Fruit fly (Drosophila melanogaster) whole organism, adult: ENCODE measurements around the gene CG13373.

ENCODE experiments used
- CG11617 ChIP-seq: fragments of 200-800 bp; sonication (Bioruptor generic); optimal IDR thresholded peaks from 2 replicates; lab custom pipeline; 2017; ENCODE audit warnings: mild to moderate bottlenecking, missing biosample characterization, missing genetic modification reagents, missing genetic modification characterization
- CG12768 ChIP-seq: fragments of 200-800 bp; sonication (Bioruptor generic); optimal IDR thresholded peaks from 2 replicates; lab custom pipeline; 2017; ENCODE audit warnings: missing biosample characterization, missing genetic modification characterization, mild to moderate bottlenecking, moderate library complexity, missing genetic modification reagents
- CG1620 ChIP-seq: fragments of 200-800 bp; sonication (Bioruptor generic); optimal IDR thresholded peaks from 2 replicates; lab custom pipeline; 2016; ENCODE audit warnings: missing biosample characterization, missing genetic modification characterization
- CG33017 ChIP-seq: fragments of 200-800 bp; sonication (Bioruptor generic); optimal IDR thresholded peaks from 2 replicates; lab custom pipeline; 2018; ENCODE audit warnings: missing biosample characterization, mild to moderate bottlenecking, missing genetic modification characterization, moderate library complexity
- CG7101 ChIP-seq: fragments of 200-800 bp; sonication (Bioruptor generic); optimal IDR thresholded peaks from 2 replicates; lab custom pipeline; 2018; ENCODE audit warnings: missing biosample characterization, mild to moderate bottlenecking, missing genetic modification characterization, moderate library complexity
- Clk ChIP-seq: fragments of 200-800 bp; sonication (Bioruptor generic); optimal IDR thresholded peaks from 2 replicates; lab custom pipeline; 2017; ENCODE audit warnings: missing biosample characterization, missing genetic modification characterization
- Crg-1 ChIP-seq: fragments of 200-800 bp; sonication (Bioruptor generic); optimal IDR thresholded peaks from 2 replicates; lab custom pipeline; 2016; ENCODE audit warnings: missing biosample characterization, missing genetic modification characterization
- bab1 ChIP-seq: fragments of 200-800 bp; sonication (Bioruptor generic); optimal IDR thresholded peaks from 3 replicates; lab custom pipeline; 2019; ENCODE audit warnings: missing biosample characterization, mild to moderate bottlenecking, missing genetic modification characterization, moderate library complexity
- cic ChIP-seq: fragments of 200-800 bp; sonication (Bioruptor generic); optimal IDR thresholded peaks from 2 replicates; lab custom pipeline; 2017; ENCODE audit warnings: missing biosample characterization, mild to moderate bottlenecking, missing genetic modification characterization, moderate library complexity
- cnc ChIP-seq, 2 experiments: fragments of >200 bp; optimal IDR thresholded peaks; 2 replicates each; lab custom pipeline; 2017
- kay ChIP-seq: fragments of 200-800 bp; sonication (Bioruptor generic); peaks from one replicate; lab custom pipeline; 2016; ENCODE audit warnings: missing biosample characterization, missing genetic modification characterization, borderline replicate concordance
- ovo ChIP-seq: fragments of 200-800 bp; sonication (Bioruptor generic); optimal IDR thresholded peaks from 2 replicates; lab custom pipeline; 2016; ENCODE audit warnings: missing biosample characterization, missing genetic modification characterization
- toe ChIP-seq: fragments of 200-800 bp; sonication (Bioruptor generic); optimal IDR thresholded peaks from 2 replicates; lab custom pipeline; 2016; ENCODE audit warnings: missing biosample characterization, missing genetic modification characterization

dm6 chrX:443981-444550, 32.7 kb upstream of the CG13373 start:
- TF ChIP-seq CG7101 (tag; lab: Kevin White, UChicago) = no peak
- TF ChIP-seq CG1620 (GFP tag; lab: Kevin White, UChicago) = no peak
- no peak for TF ChIP-seq Crg-1
- no peak for TF ChIP-seq CG33017 (tag; lab: Kevin White, UChicago)
- TF ChIP-seq CG12768 = no peak
- no peak for TF ChIP-seq cic
- TF ChIP-seq bab1 (GFP tag; lab: Kevin White, UChicago) = no peak
- no peak for TF ChIP-seq ovo (GFP tag; lab: Kevin White, UChicago)
- TF ChIP-seq CG11617 = no peak
- TF ChIP-seq toe (GFP tag; lab: Kevin White, UChicago) = no peak
- TF ChIP-seq kay = no peak
- TF ChIP-seq cnc (optimal IDR thresholded peaks at IDR 0.05; lab: Kevin White, UChicago) = no peak
- TF ChIP-seq Clk (GFP tag; lab: Kevin White, UChicago) = no peak
